Fruit fly (Drosophila melanogaster): ENCODE measurements around the gene CG8135.

CG8135 gene

dm6 chr3R:9433270-9433669 lies 29.1 kb downstream of the CG8135 start:
- TF ChIP-seq CG12768 (GFP tag; optimal IDR thresholded peaks at IDR 0.05): peak; percentile 72
- TF ChIP-seq tj (GFP tag; optimal IDR thresholded peaks at IDR 0.05): no peak
- no peak for TF ChIP-seq CG7101 (tag; optimal IDR thresholded peaks at IDR 0.05)

- no peak for TF ChIP-seq ovo (GFP tag; optimal IDR thresholded peaks at IDR 0.05)
- TF ChIP-seq Crg-1 (GFP tag; optimal IDR thresholded peaks at IDR 0.05): no peak
- TF ChIP-seq Clk (GFP tag; optimal IDR thresholded peaks at IDR 0.05): no peak
- no peak for TF ChIP-seq kay (GFP tag; ENCODE audit: borderline replicate concordance)
- no peak for TF ChIP-seq CG1620 (GFP tag; optimal IDR thresholded peaks at IDR 0.05)
- no peak for TF ChIP-seq Mnt (GFP tag; optimal IDR thresholded peaks at IDR 0.05)
- TF ChIP-seq toe (GFP tag; optimal IDR thresholded peaks at IDR 0.05): no peak
- no peak for TF ChIP-seq CG7045 (GFP tag; optimal IDR thresholded peaks at IDR 0.05)
- no peak for TF ChIP-seq Hr96 (GFP tag; optimal IDR thresholded peaks at IDR 0.05)
- no peak for TF ChIP-seq bab1 (GFP tag; optimal IDR thresholded peaks at IDR 0.05)
These were observed 29.6 kb downstream of the CG8135 start for dm6 chr3R:9433774-9434173.

- TF ChIP-seq Crg-1 (GFP tag; optimal IDR thresholded peaks at IDR 0.05): peak; percentile 19
- TF ChIP-seq ovo (GFP tag; optimal IDR thresholded peaks at IDR 0.05): peak; percentile 0
- peak; percentile 77 for TF ChIP-seq CG11617 (GFP tag; optimal IDR thresholded peaks at IDR 0.05)
- TF ChIP-seq cnc (optimal IDR thresholded peaks at IDR 0.05): no peak
- peak; percentile 23 for TF ChIP-seq cic (GFP tag; optimal IDR thresholded peaks at IDR 0.05)
- peak; percentile 87 for TF ChIP-seq CG7101 (tag; optimal IDR thresholded peaks at IDR 0.05)
- TF ChIP-seq CG7045 (GFP tag; optimal IDR thresholded peaks at IDR 0.05): peak; percentile 94
- peak; percentile 63 for TF ChIP-seq kay (GFP tag; ENCODE audit: borderline replicate concordance)
- TF ChIP-seq bab1 (GFP tag; optimal IDR thresholded peaks at IDR 0.05): no peak
- no peak for TF ChIP-seq CG5204 (GFP tag; optimal IDR thresholded peaks at IDR 0.05)
- TF ChIP-seq CG1620 (GFP tag; optimal IDR thresholded peaks at IDR 0.05): peak; percentile 13
- TF ChIP-seq CG33017 (tag; optimal IDR thresholded peaks at IDR 0.05): peak; percentile 93
- TF ChIP-seq pad (GFP tag; optimal IDR thresholded peaks at IDR 0.05): peak; percentile 40
- peak; percentile 34 for TF ChIP-seq Mnt (GFP tag; optimal IDR thresholded peaks at IDR 0.05)
- peak; percentile 49 for TF ChIP-seq tj (GFP tag; optimal IDR thresholded peaks at IDR 0.05)
- TF ChIP-seq toe (GFP tag; optimal IDR thresholded peaks at IDR 0.05): no peak
- no peak for TF ChIP-seq Hr96 (GFP tag; optimal IDR thresholded peaks at IDR 0.05)
- peak; percentile 79 for TF ChIP-seq CG14711 (tag; optimal IDR thresholded peaks at IDR 0.05)
- peak; percentile 91 for TF ChIP-seq CG12768 (GFP tag; optimal IDR thresholded peaks at IDR 0.05)
- peak; percentile 75 for TF ChIP-seq Clk (GFP tag; optimal IDR thresholded peaks at IDR 0.05)
These were observed 30.6 kb downstream of the CG8135 start for dm6 chr3R:9434543-9435407.

DNA sequence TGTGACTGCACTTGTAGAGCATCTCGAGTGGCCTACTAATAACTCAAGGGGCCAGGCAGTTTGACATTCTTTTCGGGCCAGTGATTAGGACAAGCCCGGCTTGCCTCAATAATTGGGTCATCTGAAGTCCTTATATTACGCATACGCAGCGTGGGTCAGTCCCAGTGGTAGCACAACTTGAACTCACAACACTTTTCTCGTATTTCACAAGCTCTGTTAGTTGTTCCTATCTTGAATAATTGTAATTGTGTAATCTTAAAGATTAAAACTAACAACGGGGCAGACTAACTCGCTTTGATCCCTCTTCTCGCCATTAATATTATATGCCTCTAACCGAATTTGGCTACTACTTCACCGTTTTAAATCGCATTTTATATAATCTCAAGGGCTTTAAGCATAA lies 31.7 kb downstream of the CG8135 start:
- TF ChIP-seq Hr96 (GFP tag; optimal IDR thresholded peaks at IDR 0.05): no peak
- TF ChIP-seq tj (GFP tag; optimal IDR thresholded peaks at IDR 0.05): no peak
- TF ChIP-seq Crg-1 (GFP tag; optimal IDR thresholded peaks at IDR 0.05): no peak
- no peak for TF ChIP-seq toe (GFP tag; optimal IDR thresholded peaks at IDR 0.05)
- TF ChIP-seq CG11617 (GFP tag; optimal IDR thresholded peaks at IDR 0.05): no peak
- TF ChIP-seq CG12768 (GFP tag; optimal IDR thresholded peaks at IDR 0.05): no peak
- TF ChIP-seq ovo (GFP tag; optimal IDR thresholded peaks at IDR 0.05): no peak
- TF ChIP-seq CG14711 (tag; optimal IDR thresholded peaks at IDR 0.05): no peak

DNA sequence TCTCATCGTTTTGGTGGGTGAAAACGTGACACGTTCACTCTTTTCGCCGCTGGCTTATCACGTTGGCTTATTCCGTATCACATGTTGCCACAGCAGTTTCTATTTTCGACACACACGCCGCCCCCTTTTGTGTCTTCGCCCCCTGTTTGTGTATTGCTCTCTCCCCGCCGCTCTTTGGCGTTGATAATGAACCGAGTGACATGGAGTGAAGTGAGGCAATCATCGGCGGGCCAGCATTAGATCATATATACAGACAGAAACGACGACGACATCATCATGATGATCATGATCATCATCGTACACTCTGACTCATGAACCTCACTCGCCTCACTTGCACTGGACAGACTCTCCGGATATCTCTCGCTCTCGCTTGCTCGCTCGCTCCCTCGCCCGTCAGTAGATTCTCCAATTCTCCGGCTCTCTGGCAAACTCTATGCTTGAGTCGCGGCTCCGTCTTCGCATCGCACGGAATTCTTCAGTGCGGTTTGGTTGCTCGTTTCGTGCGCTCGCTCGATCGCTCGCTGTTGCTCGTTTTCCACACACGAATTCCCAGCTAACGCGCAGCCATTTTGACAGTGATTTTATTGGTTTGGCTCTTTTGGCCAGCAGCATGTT lies 32.3 kb downstream of the CG8135 start:
- TF ChIP-seq ovo (GFP tag; optimal IDR thresholded peaks at IDR 0.05) (no peak), Mnt (GFP tag; optimal IDR thresholded peaks at IDR 0.05) (peak; percentile 17), bab1 (GFP tag; optimal IDR thresholded peaks at IDR 0.05) (peak; percentile 9), CG12768 (GFP tag; optimal IDR thresholded peaks at IDR 0.05) (peak; percentile 26)

DNA sequence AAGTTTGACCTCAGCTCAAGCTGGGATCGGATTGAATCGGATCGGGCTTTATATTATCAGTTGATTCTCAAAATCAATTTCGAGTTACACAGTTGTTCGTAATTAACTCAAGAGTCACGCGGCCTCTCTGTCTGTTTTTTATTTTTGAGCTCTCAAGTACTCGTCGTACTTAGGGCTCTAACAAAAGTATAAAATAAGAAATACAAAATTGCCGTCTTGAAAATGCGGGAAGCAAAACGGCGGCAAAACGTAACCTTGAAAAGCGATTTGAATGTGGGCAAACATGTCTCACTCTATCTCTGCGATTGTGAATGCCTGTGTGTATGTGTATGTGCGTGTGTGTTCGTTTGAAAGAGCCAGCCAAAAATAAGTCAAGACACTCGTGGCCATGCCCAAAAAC lies 33.4 kb downstream of the CG8135 start:
- no peak for TF ChIP-seq CG7045 (GFP tag; optimal IDR thresholded peaks at IDR 0.05)
- TF ChIP-seq cic (GFP tag; optimal IDR thresholded peaks at IDR 0.05): no peak
- no peak for TF ChIP-seq ovo (GFP tag; optimal IDR thresholded peaks at IDR 0.05)
- TF ChIP-seq Mnt (GFP tag; optimal IDR thresholded peaks at IDR 0.05): no peak
- no peak for TF ChIP-seq Hr96 (GFP tag; optimal IDR thresholded peaks at IDR 0.05)
- TF ChIP-seq CG12768 (GFP tag; optimal IDR thresholded peaks at IDR 0.05): no peak
- TF ChIP-seq CG33017 (tag; optimal IDR thresholded peaks at IDR 0.05): no peak
- TF ChIP-seq kay (GFP tag; ENCODE audit: borderline replicate concordance): no peak
- TF ChIP-seq toe (GFP tag; optimal IDR thresholded peaks at IDR 0.05): no peak
- TF ChIP-seq tj (GFP tag; optimal IDR thresholded peaks at IDR 0.05): no peak
- no peak for TF ChIP-seq CG5204 (GFP tag; optimal IDR thresholded peaks at IDR 0.05)
- TF ChIP-seq CG11617 (GFP tag; optimal IDR thresholded peaks at IDR 0.05): no peak
- TF ChIP-seq Clk (GFP tag; optimal IDR thresholded peaks at IDR 0.05): no peak
- TF ChIP-seq CG7101 (tag; optimal IDR thresholded peaks at IDR 0.05): no peak
- no peak for TF ChIP-seq CG1620 (GFP tag; optimal IDR thresholded peaks at IDR 0.05)
- TF ChIP-seq Crg-1 (GFP tag; optimal IDR thresholded peaks at IDR 0.05): no peak

Measured in whole organism, adult.